Worm (Caenorhabditis elegans): ENCODE results near the gene ugt-47.

ugt-47 gene

DNA sequence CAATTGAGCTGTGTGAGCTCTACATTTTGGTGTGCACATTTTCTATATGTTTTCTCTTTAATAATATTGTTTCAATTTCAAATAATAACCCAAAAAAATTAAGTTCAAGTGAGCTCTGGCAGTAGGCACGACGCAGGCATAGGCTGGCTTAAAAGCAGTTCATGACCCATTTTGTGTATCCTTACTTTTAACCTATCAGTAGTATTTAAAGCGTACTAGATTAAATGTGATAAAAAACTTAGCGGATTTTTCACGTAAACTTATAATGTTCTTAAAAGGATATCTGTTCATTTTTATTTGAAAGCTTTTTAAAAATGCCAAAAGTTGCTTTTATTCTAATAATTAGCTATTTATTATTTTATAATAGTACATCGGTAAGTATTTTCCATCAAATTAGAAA lies 24.9 kb upstream of the ugt-47 start, which contains the start of gene C08B6.6:
C08B6.6 (plus strand) TSS at position 301 of the 400 bp plus-strand sequence.
- TF ChIP-seq tra-4 (tag; optimal IDR thresholded peaks at IDR 0.05) (no peak), ama-1 (optimal IDR thresholded peaks at IDR 0.05) (no peak), hmg-4 (GFP tag; optimal IDR thresholded peaks at IDR 0.05) (no peak), flt-1 (GFP tag; IDR thresholded peaks at IDR 0.05) (no peak), ceh-13 (GFP tag; optimal IDR thresholded peaks at IDR 0.05) (no peak), sea-1 (GFP tag; conservative IDR thresholded peaks at IDR 0.05) (no peak), hnd-1 (tag; optimal IDR thresholded peaks at IDR 0.05) (no peak), aly-1 (tag; optimal IDR thresholded peaks at IDR 0.05) (no peak), ets-7 (tag; optimal IDR thresholded peaks at IDR 0.05) (no peak), B0310.2 (tag; optimal IDR thresholded peaks at IDR 0.05) (no peak)

- no peak for TF ChIP-seq pes-1 (GFP tag; IDR thresholded peaks at IDR 0.05)
These were observed 24.3 kb upstream of the ugt-47 start, which contains the start of gene srxa-19 for ce11 chrV:10122670-10123069. TSS of gene srxa-19 (minus strand) at chrV:10122770.

ce11 chrV:10120898-10121297 lies 22.5 kb upstream of the ugt-47 start, which contains the start of gene srxa-18:
TSS of gene srxa-18 (minus strand) at chrV:10120997.
- no peak for TF ChIP-seq sea-1 (GFP tag; conservative IDR thresholded peaks at IDR 0.05)
- no peak for TF ChIP-seq aly-1 (tag; optimal IDR thresholded peaks at IDR 0.05)
- TF ChIP-seq ceh-13 (GFP tag; optimal IDR thresholded peaks at IDR 0.05) = no peak
- no peak for TF ChIP-seq F13C5.2 (tag; optimal IDR thresholded peaks at IDR 0.05)
- TF ChIP-seq flt-1 (GFP tag; IDR thresholded peaks at IDR 0.05) = no peak
- no peak for TF ChIP-seq tra-4 (tag; optimal IDR thresholded peaks at IDR 0.05)
- no peak for TF ChIP-seq ceh-36 (tag; optimal IDR thresholded peaks at IDR 0.05)
- no peak for TF ChIP-seq scrt-1 (GFP tag; IDR thresholded peaks at IDR 0.05)
- no peak for TF ChIP-seq B0310.2 (tag; optimal IDR thresholded peaks at IDR 0.05)
- no peak for TF ChIP-seq pes-1 (GFP tag; IDR thresholded peaks at IDR 0.05)
- no peak for TF ChIP-seq tbx-37 (GFP tag; conservative IDR thresholded peaks at IDR 0.05)
- no peak for TF ChIP-seq hnd-1 (tag; optimal IDR thresholded peaks at IDR 0.05)
- no peak for TF ChIP-seq ets-7 (tag; optimal IDR thresholded peaks at IDR 0.05)
- TF ChIP-seq tbx-11 (GFP tag; IDR thresholded peaks at IDR 0.05) = no peak
- TF ChIP-seq hmbx-1 (tag; optimal IDR thresholded peaks at IDR 0.05) = no peak
- no peak for TF ChIP-seq hmg-4 (GFP tag; optimal IDR thresholded peaks at IDR 0.05)

ce11 chrV:10117465-10117864 lies 19.1 kb upstream of the ugt-47 start, which contains the start of gene C08B6.5:
TSS of gene C08B6.5 (plus strand) at chrV:10117765.
- TF ChIP-seq ama-1 (optimal IDR thresholded peaks at IDR 0.05) (no peak), tbx-37 (GFP tag; conservative IDR thresholded peaks at IDR 0.05) (no peak), F13C5.2 (tag; optimal IDR thresholded peaks at IDR 0.05) (no peak), hnd-1 (tag; optimal IDR thresholded peaks at IDR 0.05) (no peak), hmbx-1 (tag; optimal IDR thresholded peaks at IDR 0.05) (no peak), tra-4 (tag; optimal IDR thresholded peaks at IDR 0.05) (no peak), scrt-1 (GFP tag; IDR thresholded peaks at IDR 0.05) (no peak), ceh-36 (tag; optimal IDR thresholded peaks at IDR 0.05) (no peak), hmg-4 (GFP tag; optimal IDR thresholded peaks at IDR 0.05) (no peak), B0310.2 (tag; optimal IDR thresholded peaks at IDR 0.05) (no peak), sea-1 (GFP tag; conservative IDR thresholded peaks at IDR 0.05) (no peak), ceh-13 (GFP tag; optimal IDR thresholded peaks at IDR 0.05) (no peak), tbx-11 (GFP tag; IDR thresholded peaks at IDR 0.05) (no peak), flt-1 (GFP tag; IDR thresholded peaks at IDR 0.05) (no peak), pes-1 (GFP tag; IDR thresholded peaks at IDR 0.05) (no peak), aly-1 (tag; optimal IDR thresholded peaks at IDR 0.05) (no peak)

DNA sequence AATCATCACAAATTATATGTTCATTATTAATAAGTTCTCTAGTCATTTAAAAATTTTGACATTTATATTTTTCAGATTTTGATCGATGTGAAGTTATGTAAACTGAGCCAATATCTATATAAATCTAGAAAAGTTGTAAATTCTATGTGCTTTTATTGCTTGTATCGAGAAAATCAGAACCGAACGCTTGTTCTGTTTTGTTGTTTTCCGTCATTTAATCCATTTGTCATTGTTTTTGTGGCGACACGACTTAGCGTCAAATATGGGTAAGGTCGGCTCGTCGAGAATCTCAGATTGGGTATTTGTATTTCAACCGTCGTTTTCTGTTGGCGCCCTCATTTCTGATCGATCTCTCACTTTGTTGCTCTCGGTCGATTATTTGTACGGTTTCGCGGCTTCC lies 15.9 kb upstream of the ugt-47 start, which contains the start of gene cht-5:
cht-5 (plus strand) TSS at position 301 of the 400 bp plus-strand sequence.
- no peak for TF ChIP-seq hmg-4 (GFP tag; optimal IDR thresholded peaks at IDR 0.05)
- TF ChIP-seq ceh-36 (tag; optimal IDR thresholded peaks at IDR 0.05) = no peak
- TF ChIP-seq sea-1 (GFP tag; conservative IDR thresholded peaks at IDR 0.05) = no peak
- TF ChIP-seq tbx-11 (GFP tag; IDR thresholded peaks at IDR 0.05) = no peak
- no peak for TF ChIP-seq scrt-1 (GFP tag; IDR thresholded peaks at IDR 0.05)
- TF ChIP-seq ets-7 (tag; optimal IDR thresholded peaks at IDR 0.05) = no peak
- TF ChIP-seq B0310.2 (tag; optimal IDR thresholded peaks at IDR 0.05) = no peak
- TF ChIP-seq F13C5.2 (tag; optimal IDR thresholded peaks at IDR 0.05) = no peak
- TF ChIP-seq tra-4 (tag; optimal IDR thresholded peaks at IDR 0.05) = no peak
- TF ChIP-seq ama-1 (optimal IDR thresholded peaks at IDR 0.05) = no peak
- no peak for TF ChIP-seq flt-1 (GFP tag; IDR thresholded peaks at IDR 0.05)

ce11 chrV:10112187-10112586 lies 13.8 kb upstream of the ugt-47 start, which contains the start of gene C08B6.3:
TSS of gene C08B6.3 (minus strand) at chrV:10112287.
- TF ChIP-seq tbx-11 (GFP tag; IDR thresholded peaks at IDR 0.05) (no peak), aly-1 (tag; optimal IDR thresholded peaks at IDR 0.05) (no peak), pes-1 (GFP tag; IDR thresholded peaks at IDR 0.05) (no peak), tbx-37 (GFP tag; conservative IDR thresholded peaks at IDR 0.05) (no peak), hmbx-1 (tag; optimal IDR thresholded peaks at IDR 0.05) (no peak), ceh-13 (GFP tag; optimal IDR thresholded peaks at IDR 0.05) (no peak), F13C5.2 (tag; optimal IDR thresholded peaks at IDR 0.05) (no peak), hnd-1 (tag; optimal IDR thresholded peaks at IDR 0.05) (no peak), hmg-4 (GFP tag; optimal IDR thresholded peaks at IDR 0.05) (no peak), flt-1 (GFP tag; IDR thresholded peaks at IDR 0.05) (no peak), tra-4 (tag; optimal IDR thresholded peaks at IDR 0.05) (no peak), ceh-36 (tag; optimal IDR thresholded peaks at IDR 0.05) (no peak), scrt-1 (GFP tag; IDR thresholded peaks at IDR 0.05) (no peak), ama-1 (optimal IDR thresholded peaks at IDR 0.05) (no peak), sea-1 (GFP tag; conservative IDR thresholded peaks at IDR 0.05) (no peak), ets-7 (tag; optimal IDR thresholded peaks at IDR 0.05) (no peak), B0310.2 (tag; optimal IDR thresholded peaks at IDR 0.05) (no peak)

- TF ChIP-seq F13C5.2 (tag; optimal IDR thresholded peaks at IDR 0.05) = no peak
- no peak for TF ChIP-seq aly-1 (tag; optimal IDR thresholded peaks at IDR 0.05)
- no peak for TF ChIP-seq tbx-11 (GFP tag; IDR thresholded peaks at IDR 0.05)
- no peak for TF ChIP-seq scrt-1 (GFP tag; IDR thresholded peaks at IDR 0.05)
- no peak for TF ChIP-seq tra-4 (tag; optimal IDR thresholded peaks at IDR 0.05)
- no peak for TF ChIP-seq ets-7 (tag; optimal IDR thresholded peaks at IDR 0.05)
- no peak for TF ChIP-seq ceh-13 (GFP tag; optimal IDR thresholded peaks at IDR 0.05)
These were observed 12.7 kb upstream of the ugt-47 start for ce11 chrV:10111129-10111528.

Measured in whole organism, early embryonic.